Worm (Caenorhabditis elegans) whole organism, L2 larva: ENCODE results near the gene nlp-32.

Experiments
- C34F6.9 ChIP-seq: fragments of 150-350 bp; optimal IDR thresholded peaks from 2 replicates; lab custom pipeline; 2014; ENCODE audit warnings: missing biosample characterization, missing genetic modification characterization
- F13H6.1 ChIP-seq: sonication (generic microtip); optimal IDR thresholded peaks from 2 replicates; lab custom pipeline; 2016; ENCODE audit warnings: missing genetic modification characterization, missing compliant biosample characterization
- ZK546.5 ChIP-seq: sonication (generic microtip); optimal IDR thresholded peaks from 2 replicates; lab custom pipeline; 2017; ENCODE audit warnings: missing biosample characterization, missing genetic modification characterization
- ama-1 ChIP-seq: fragments of 150-350 bp; optimal IDR thresholded peaks from 2 replicates; lab custom pipeline; 2018; ENCODE audit warnings: inconsistent platforms
- blmp-1 ChIP-seq: sonication (generic microtip); optimal IDR thresholded peaks from 2 replicates; lab custom pipeline; 2017; ENCODE audit warnings: missing genetic modification characterization, mild to moderate bottlenecking, missing compliant biosample characterization, antibody characterized with exemption, moderate library complexity; ENCODE audit not compliant: insufficient read depth
- ceh-16 ChIP-seq: fragments of 150-350 bp; optimal IDR thresholded peaks from 2 replicates; lab custom pipeline; 2014; ENCODE audit warnings: missing biosample characterization, missing genetic modification characterization
- dmd-4 ChIP-seq: sonication (generic microtip); optimal IDR thresholded peaks from 2 replicates; lab custom pipeline; 2017; ENCODE audit warnings: missing biosample characterization, missing genetic modification characterization
- egl-27 ChIP-seq: sonication (generic microtip); optimal IDR thresholded peaks from 3 replicates; lab custom pipeline; 2017; ENCODE audit warnings: missing biosample characterization, missing genetic modification reagents, missing genetic modification characterization
- elt-1 ChIP-seq: fragments of 150-350 bp; optimal IDR thresholded peaks from 2 replicates; lab custom pipeline; 2014; ENCODE audit warnings: missing biosample characterization, missing genetic modification characterization
- gmeb-1 ChIP-seq: fragments of 150-350 bp; optimal IDR thresholded peaks from 2 replicates; lab custom pipeline; 2014; ENCODE audit warnings: missing biosample characterization, missing genetic modification characterization
- lin-39 ChIP-seq: fragments of 150-350 bp; optimal IDR thresholded peaks from 2 replicates; lab custom pipeline; 2014; ENCODE audit warnings: missing biosample characterization, missing genetic modification reagents, missing genetic modification characterization
- lsy-2 ChIP-seq, 2 experiments: fragments of 150-350 bp in 1 of 2; sonication (generic microtip) in 1 of 2; optimal IDR thresholded peaks; 2 replicates each; lab custom pipeline; 2014 to 2017; ENCODE audit warnings: missing biosample characterization in 2 of 2, missing genetic modification characterization in 2 of 2
- mab-5 ChIP-seq: fragments of 150-350 bp; optimal IDR thresholded peaks from 2 replicates; lab custom pipeline; 2014; ENCODE audit warnings: missing biosample characterization, missing genetic modification characterization
- mbf-1 ChIP-seq: sonication (generic microtip); optimal IDR thresholded peaks from 2 replicates; lab custom pipeline; 2017; ENCODE audit warnings: missing biosample characterization, missing genetic modification characterization
- mdl-1 ChIP-seq, 2 experiments: fragments of 150-350 bp in 1 of 2; sonication (generic microtip) in 1 of 2; optimal IDR thresholded peaks; 2 replicates each; lab custom pipeline; 2017; ENCODE audit warnings: missing biosample characterization in 2 of 2, missing genetic modification characterization in 2 of 2
- nhr-12 ChIP-seq: fragments of 150-350 bp; optimal IDR thresholded peaks from 2 replicates; lab custom pipeline; 2014; ENCODE audit warnings: missing biosample characterization, missing genetic modification characterization
- nhr-21 ChIP-seq: fragments of 150-350 bp; optimal IDR thresholded peaks from 2 replicates; lab custom pipeline; 2014; ENCODE audit warnings: missing biosample characterization, missing genetic modification characterization
- nhr-23 ChIP-seq: fragments of 150-350 bp; optimal IDR thresholded peaks from 2 replicates; lab custom pipeline; 2014; ENCODE audit warnings: missing biosample characterization, missing genetic modification reagents, missing genetic modification characterization
- nhr-25 ChIP-seq: fragments of 150-350 bp; sonication (generic microtip); optimal IDR thresholded peaks from 3 replicates; lab custom pipeline; 2014; ENCODE audit warnings: missing biosample characterization, missing genetic modification characterization
- nhr-77 ChIP-seq: fragments of 150-350 bp; optimal IDR thresholded peaks from 2 replicates; lab custom pipeline; 2014; ENCODE audit warnings: missing biosample characterization, missing genetic modification characterization
- skn-1 ChIP-seq: sonication (generic microtip); optimal IDR thresholded peaks from 2 replicates; lab custom pipeline; 2017; ENCODE audit warnings: missing biosample characterization, missing genetic modification characterization
- sma-3 ChIP-seq: sonication (generic microtip); optimal IDR thresholded peaks from 2 replicates; lab custom pipeline; 2016; ENCODE audit warnings: missing genetic modification reagents, missing genetic modification characterization, missing compliant biosample characterization
- sma-9 ChIP-seq, 2 experiments: fragments of 150-350 bp in 1 of 2; sonication (generic microtip) in 1 of 2; optimal IDR thresholded peaks; 2 replicates each; lab custom pipeline; 2014 to 2016; ENCODE audit warnings: missing genetic modification characterization in 2 of 2, mild to moderate bottlenecking in 1 of 2, missing biosample characterization in 1 of 2, missing compliant biosample characterization in 1 of 2, missing genetic modification reagents in 1 of 2, moderate library complexity in 1 of 2
- unc-39 ChIP-seq: fragments of 150-350 bp; optimal IDR thresholded peaks from 2 replicates; lab custom pipeline; 2014; ENCODE audit warnings: missing biosample characterization, missing genetic modification characterization
- unc-55 ChIP-seq: fragments of 150-350 bp; sonication (generic microtip); optimal IDR thresholded peaks from 3 replicates; lab custom pipeline; 2014; ENCODE audit warnings: missing biosample characterization, missing genetic modification reagents, missing genetic modification characterization
- unc-62 ChIP-seq: fragments of 150-350 bp; optimal IDR thresholded peaks from 2 replicates; lab custom pipeline; 2014; ENCODE audit warnings: missing biosample characterization, missing genetic modification reagents, missing genetic modification characterization
- zag-1 ChIP-seq: fragments of 150-350 bp; optimal IDR thresholded peaks from 2 replicates; lab custom pipeline; 2014; ENCODE audit warnings: missing biosample characterization, missing genetic modification characterization
- ztf-4 ChIP-seq: fragments of 150-350 bp; optimal IDR thresholded peaks from 2 replicates; lab custom pipeline; 2014; ENCODE audit warnings: missing biosample characterization, missing genetic modification characterization

Gene nlp-32

ce11 chrIII:483556-483955, 2.8 kb downstream of the nlp-32 start, which contains the start of gene F10C5.3:
Gene F10C5.3 (plus strand): TSS chrIII:483868.
- no peak for TF ChIP-seq lsy-2 (tag; optimal IDR thresholded peaks at IDR 0.05; lab: Kevin White, UChicago)
- TF ChIP-seq dmd-4 (tag; lab: Kevin White, UChicago), result no peak
- no peak for TF ChIP-seq gmeb-1
- no peak for TF ChIP-seq blmp-1 (tag; lab: Kevin White, UChicago)
- no peak for TF ChIP-seq skn-1 (tag; lab: Kevin White, UChicago)
- TF ChIP-seq ZK546.5 (tag; lab: Kevin White, UChicago), result no peak
- TF ChIP-seq zag-1 (tag; lab: Kevin White, UChicago), result no peak
- TF ChIP-seq ama-1, result no peak
- no peak for TF ChIP-seq F13H6.1 (tag; lab: Kevin White, UChicago)
- no peak for TF ChIP-seq unc-55 (GFP tag; lab: Kevin White, UChicago)
- no peak for TF ChIP-seq C34F6.9 (tag; lab: Kevin White, UChicago)
- TF ChIP-seq nhr-23 (tag; lab: Kevin White, UChicago), result no peak
- no peak for TF ChIP-seq ztf-4 (tag; lab: Kevin White, UChicago)
- TF ChIP-seq nhr-77 (tag; lab: Kevin White, UChicago), result no peak

ce11 chrIII:482739-483138, 3.6 kb downstream of the nlp-32 start:
- TF ChIP-seq C34F6.9 (tag; lab: Kevin White, UChicago) (peak; percentile 26), dmd-4 (tag; lab: Kevin White, UChicago) (peak; percentile 46), ztf-4 (tag; lab: Kevin White, UChicago) (peak; percentile 18), sma-3 (GFP tag; lab: Kevin White, UChicago) (no peak), skn-1 (tag; lab: Kevin White, UChicago) (peak; percentile 49), nhr-21 (tag; lab: Kevin White, UChicago) (peak; percentile 71)

ce11 chrIII:481259-481658, 5.1 kb downstream of the nlp-32 start:
- TF ChIP-seq F13H6.1 (tag; lab: Kevin White, UChicago) (no peak), egl-27 (tag; lab: Kevin White, UChicago) (no peak), nhr-25 (tag; lab: Kevin White, UChicago) (no peak), sma-9 (GFP tag; optimal IDR thresholded peaks at IDR 0.05; lab: Kevin White, UChicago) (no peak), sma-9 (tag; optimal IDR thresholded peaks at IDR 0.05; lab: Kevin White, UChicago) (no peak), unc-55 (GFP tag; lab: Kevin White, UChicago) (no peak), lin-39 (tag; lab: Kevin White, UChicago) (no peak), unc-39 (tag; lab: Kevin White, UChicago) (no peak), nhr-12 (tag; lab: Kevin White, UChicago) (no peak)

- TF ChIP-seq mab-5 (no peak), mbf-1 (tag; lab: Kevin White, UChicago) (no peak), mdl-1 (tag; optimal IDR thresholded peaks at IDR 0.05; lab: Kevin White, UChicago) (no peak), elt-1 (tag; lab: Kevin White, UChicago) (no peak), ztf-4 (tag; lab: Kevin White, UChicago) (no peak), nhr-23 (tag; lab: Kevin White, UChicago) (no peak), blmp-1 (tag; lab: Kevin White, UChicago) (no peak), dmd-4 (tag; lab: Kevin White, UChicago) (no peak), lsy-2 (tag; optimal IDR thresholded peaks at IDR 0.05; lab: Kevin White, UChicago) (no peak)
These were observed 11.2 kb downstream of the nlp-32 start, which contains the start of gene mat-3 for ce11 chrIII:475154-475553. Gene mat-3 (plus strand): TSS chrIII:475454.

ce11 chrIII:471644-472401, 14.5 kb downstream of the nlp-32 start, which contains the start of the genes magu-1 and nemp-1:
Gene magu-1 (minus strand): TSS chrIII:471702.
Gene nemp-1 (plus strand): TSS chrIII:472317.
- peak; percentile 46 for TF ChIP-seq unc-55 (GFP tag; lab: Kevin White, UChicago)
- no peak for TF ChIP-seq ceh-16
- peak in 1 of 2 experiments; percentile 16 for TF ChIP-seq lsy-2 (tag; optimal IDR thresholded peaks at IDR 0.05; lab: Kevin White, UChicago)

- TF ChIP-seq sma-3 (GFP tag; lab: Kevin White, UChicago), result no peak
- TF ChIP-seq lin-39 (tag; lab: Kevin White, UChicago), result no peak
- TF ChIP-seq lsy-2 (tag; optimal IDR thresholded peaks at IDR 0.05; lab: Kevin White, UChicago), result no peak
- TF ChIP-seq unc-39 (tag; lab: Kevin White, UChicago), result no peak
- no peak for TF ChIP-seq unc-62
- TF ChIP-seq mbf-1 (tag; lab: Kevin White, UChicago), result no peak
These were observed 22.6 kb downstream of the nlp-32 start, which contains the start of gene Y55B1BR.6 for ce11 chrIII:463711-464110. Gene Y55B1BR.6 (minus strand): TSS chrIII:463811.
